Worm (Caenorhabditis elegans) whole organism, early embryonic: ENCODE results near the gene scrm-3.
"Not testable (repeated sequence)": the region's sequence is repeated elsewhere in the genome, so short reads cannot be mapped to it uniquely, and the experiment has no call there.

Experiments used
- B0310.2 ChIP-seq: sonication (generic microtip); optimal IDR thresholded peaks from 2 replicates; lab custom pipeline; 2016; ENCODE audit warnings: mild to moderate bottlenecking, missing genetic modification characterization, missing compliant biosample characterization
- F13C5.2 ChIP-seq: sonication (generic microtip); optimal IDR thresholded peaks from 2 replicates; lab custom pipeline; 2017; ENCODE audit warnings: mild to moderate bottlenecking, missing genetic modification characterization, inconsistent platforms, missing compliant biosample characterization
- aly-1 ChIP-seq: sonication (generic microtip); optimal IDR thresholded peaks from 2 replicates; lab custom pipeline; 2016; ENCODE audit warnings: missing genetic modification characterization, missing compliant biosample characterization
- ama-1 ChIP-seq: fragments of 150-350 bp; optimal IDR thresholded peaks from 2 replicates; lab custom pipeline; 2014
- ceh-13 ChIP-seq: fragments of 200-800 bp; sonication (Bioruptor generic); optimal IDR thresholded peaks from 2 replicates; lab custom pipeline; 2018; ENCODE audit warnings: mild to moderate bottlenecking, missing genetic modification characterization, missing compliant biosample characterization
- ceh-36 ChIP-seq: sonication (generic microtip); optimal IDR thresholded peaks from 2 replicates; lab custom pipeline; 2016; ENCODE audit warnings: missing genetic modification characterization, inconsistent platforms, missing compliant biosample characterization
- ets-7 ChIP-seq: sonication (generic microtip); optimal IDR thresholded peaks from 2 replicates; lab custom pipeline; 2016; ENCODE audit warnings: missing genotype, missing genetic modification characterization, missing compliant biosample characterization
- flt-1 ChIP-seq: fragments of 200-800 bp; sonication (Bioruptor generic); IDR thresholded peaks from 2 replicates; pipeline ENCODE4 v1.3.6; 2022; ENCODE audit warnings: missing genetic modification characterization, missing compliant biosample characterization
- hmbx-1 ChIP-seq: sonication (generic microtip); optimal IDR thresholded peaks from 2 replicates; lab custom pipeline; 2016; ENCODE audit warnings: mild to moderate bottlenecking, missing genetic modification characterization, missing compliant biosample characterization
- hmg-4 ChIP-seq: fragments of 200-800 bp; sonication (Bioruptor generic); optimal IDR thresholded peaks from 2 replicates; lab custom pipeline; 2018; ENCODE audit warnings: mild to moderate bottlenecking, missing genetic modification characterization, missing compliant biosample characterization
- hnd-1 ChIP-seq: sonication (generic microtip); optimal IDR thresholded peaks from 2 replicates; lab custom pipeline; 2016; ENCODE audit warnings: missing genetic modification characterization, missing compliant biosample characterization
- pes-1 ChIP-seq: fragments of 200-800 bp; sonication (Bioruptor generic); IDR thresholded peaks from 2 replicates; pipeline ENCODE4 v1.3.6; 2022; ENCODE audit warnings: missing genetic modification reagents, missing genetic modification characterization, missing compliant biosample characterization
- scrt-1 ChIP-seq: fragments of 200-800 bp; sonication (Bioruptor generic); IDR thresholded peaks from 2 replicates; pipeline ENCODE4 v1.3.6; 2022; ENCODE audit warnings: missing genetic modification characterization, missing compliant biosample characterization
- sea-1 ChIP-seq: fragments of 200-800 bp; sonication (Bioruptor generic); conservative IDR thresholded peaks from 2 replicates; pipeline ENCODE4 v1.3.6; 2022; ENCODE audit warnings: missing genetic modification characterization, missing compliant biosample characterization
- tbx-11 ChIP-seq: fragments of 200-800 bp; sonication (Bioruptor generic); IDR thresholded peaks from 2 replicates; pipeline ENCODE4 v1.3.6; 2022; ENCODE audit warnings: missing genetic modification characterization, missing compliant biosample characterization
- tbx-37 ChIP-seq: fragments of 200-800 bp; sonication (Bioruptor generic); conservative IDR thresholded peaks from 2 replicates; pipeline ENCODE4 v1.3.6; 2022; ENCODE audit warnings: missing genetic modification reagents, missing genetic modification characterization, missing compliant biosample characterization
- tra-4 ChIP-seq: sonication (generic microtip); optimal IDR thresholded peaks from 2 replicates; lab custom pipeline; 2017; ENCODE audit warnings: missing genetic modification characterization, missing compliant biosample characterization

Gene scrm-3

ce11 chrV:3357106-3357505 is at the start of gene scrm-3:
TSS of gene scrm-3 (minus strand) at chrV:3357206.
- TF ChIP-seq hmg-4 (GFP tag; lab: Kevin White, UChicago) (no peak), pes-1 (no peak), F13C5.2 (tag; lab: Kevin White, UChicago) (no peak), ceh-36 (tag; lab: Kevin White, UChicago) (no peak), tbx-11 (GFP tag; lab: Robert Waterston, UW) (no peak), aly-1 (tag; lab: Kevin White, UChicago) (no peak), hnd-1 (tag; lab: Kevin White, UChicago) (no peak), ama-1 (lab: Kevin White, UChicago) (no peak), tbx-37 (no peak), hmbx-1 (tag; lab: Kevin White, UChicago) (no peak), flt-1 (GFP tag; lab: Robert Waterston, UW) (no peak), sea-1 (GFP tag; lab: Robert Waterston, UW) (no peak), B0310.2 (no peak), ets-7 (tag; lab: Kevin White, UChicago) (no peak), ceh-13 (GFP tag; lab: Kevin White, UChicago) (no peak), tra-4 (no peak), scrt-1 (no peak)

- TF ChIP-seq hmg-4 (GFP tag; lab: Kevin White, UChicago); ceh-36 (tag; lab: Kevin White, UChicago); ets-7 (tag; lab: Kevin White, UChicago): not testable (repeated sequence)
Observed at ce11 chrV:3399952-3400351, 42.9 kb upstream of the scrm-3 start, which contains the start of gene T20D4.10. TSS of gene T20D4.10 (plus strand) at chrV:3400252.

DNA sequence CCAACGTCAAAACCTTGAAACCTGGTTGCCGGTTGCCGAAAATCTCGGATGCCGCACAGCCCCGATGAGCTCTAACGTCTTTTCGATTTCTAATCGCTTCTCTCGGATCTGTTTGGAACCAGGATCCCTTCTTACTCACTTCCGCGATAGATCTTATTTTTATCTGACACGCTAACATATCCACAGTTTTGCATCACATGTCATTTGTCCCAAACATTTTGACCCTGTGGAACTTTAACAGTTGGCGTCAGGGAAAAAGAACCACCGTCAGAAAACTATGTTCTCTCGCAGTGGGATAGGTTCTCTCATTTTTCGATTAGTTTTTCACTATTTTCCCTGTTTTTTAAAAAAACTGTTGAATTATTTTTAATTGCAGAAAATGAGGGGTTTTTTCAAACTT is 41.3 kb upstream of the scrm-3 start, which contains the start of gene T20D4.11:
TSS of gene T20D4.11 (plus strand) at position 377 of the 400 bp plus-strand sequence.
- TF ChIP-seq tra-4 = no peak
- TF ChIP-seq tbx-37 = no peak
- TF ChIP-seq ceh-36 (tag; lab: Kevin White, UChicago) = no peak
- no peak for TF ChIP-seq B0310.2
- no peak for TF ChIP-seq hmbx-1 (tag; lab: Kevin White, UChicago)
- no peak for TF ChIP-seq hnd-1 (tag; lab: Kevin White, UChicago)
- TF ChIP-seq pes-1 = no peak
- no peak for TF ChIP-seq ets-7 (tag; lab: Kevin White, UChicago)

DNA sequence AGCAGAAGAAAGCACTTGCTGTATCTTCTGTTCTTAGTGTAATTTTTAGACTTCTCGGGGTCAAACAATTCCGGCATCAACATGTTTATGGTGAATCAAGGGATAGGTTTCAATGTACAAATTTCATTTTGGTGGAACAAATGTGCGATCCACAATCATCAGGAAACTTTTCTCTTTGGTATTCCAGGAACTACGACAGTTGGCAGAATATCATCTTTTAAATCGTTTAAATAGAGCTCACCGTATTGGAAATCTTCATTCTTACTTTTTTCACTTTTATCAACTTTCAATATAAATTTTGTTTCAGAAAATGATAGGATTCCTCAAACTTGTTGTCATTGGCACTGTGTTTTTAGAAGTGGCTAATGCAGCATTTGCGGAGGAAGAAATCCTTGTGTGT is 39.8 kb upstream of the scrm-3 start, which contains the start of gene T20D4.12:
TSS of gene T20D4.12 (plus strand) at position 301 of the 400 bp plus-strand sequence.
- TF ChIP-seq tbx-11 (GFP tag; lab: Robert Waterston, UW); aly-1 (tag; lab: Kevin White, UChicago); pes-1: not testable (repeated sequence)

ce11 chrV:3394694-3395240 is 37.8 kb upstream of the scrm-3 start, which contains the start of gene T20D4.15:
TSS of gene T20D4.15 (minus strand) at chrV:3394744.
- no peak for TF ChIP-seq tbx-37
- TF ChIP-seq B0310.2 = no peak
- TF ChIP-seq ceh-13 (GFP tag; lab: Kevin White, UChicago) = no peak
- TF ChIP-seq tra-4 = no peak
- TF ChIP-seq sea-1 (GFP tag; lab: Robert Waterston, UW) = no peak

DNA sequence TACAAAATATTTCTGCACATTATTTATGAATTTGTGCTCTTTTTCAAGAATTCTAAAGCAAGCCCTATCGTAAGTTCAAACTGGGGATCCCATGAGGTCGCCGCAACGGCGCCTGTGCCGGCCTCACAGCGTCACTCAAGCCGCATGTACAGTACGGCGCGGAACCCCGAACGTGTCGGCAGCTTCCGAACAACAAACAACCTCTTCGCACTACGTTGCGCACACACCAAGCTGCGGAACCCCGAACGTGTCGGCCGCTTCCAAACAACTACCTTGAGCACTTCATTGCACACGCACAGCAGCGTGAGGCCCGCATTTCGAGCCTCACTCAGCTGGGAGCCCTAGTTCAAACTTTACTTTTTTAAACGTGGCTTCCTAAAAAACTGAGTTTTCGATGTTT is 37.1 kb upstream of the scrm-3 start:
- TF ChIP-seq hmbx-1 (tag; lab: Kevin White, UChicago) = no peak
- TF ChIP-seq ceh-36 (tag; lab: Kevin White, UChicago) = no peak
- no peak for TF ChIP-seq ceh-13 (GFP tag; lab: Kevin White, UChicago)
- TF ChIP-seq aly-1 (tag; lab: Kevin White, UChicago) = no peak
- no peak for TF ChIP-seq tbx-37
- no peak for TF ChIP-seq ama-1 (lab: Kevin White, UChicago)
- TF ChIP-seq F13C5.2 (tag; lab: Kevin White, UChicago) = no peak
- no peak for TF ChIP-seq tra-4
- TF ChIP-seq sea-1 (GFP tag; lab: Robert Waterston, UW) = no peak
- TF ChIP-seq scrt-1 = no peak

- TF ChIP-seq pes-1 (no peak), hmbx-1 (tag; lab: Kevin White, UChicago) (no peak)
Observed at ce11 chrV:3391005-3391404, 34.0 kb upstream of the scrm-3 start.

DNA sequence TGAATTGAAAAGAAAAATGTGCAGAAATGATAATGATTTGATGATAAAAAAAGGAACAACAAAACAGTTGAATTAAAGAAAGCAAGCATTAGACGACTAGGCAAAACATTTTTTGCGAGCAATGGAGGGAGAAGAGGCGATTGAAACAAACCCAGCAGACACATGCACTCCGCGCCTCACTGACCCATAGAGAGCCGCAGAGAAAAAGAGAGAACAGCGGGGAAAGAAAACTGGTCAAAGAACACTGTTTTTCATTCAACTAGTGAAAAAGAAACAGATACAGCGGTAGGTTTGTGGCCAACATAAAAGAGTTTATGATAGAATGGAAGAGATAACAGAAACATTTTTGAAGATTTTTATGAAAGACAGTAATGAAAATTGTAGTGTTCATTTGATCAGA is 31.3 kb upstream of the scrm-3 start:
- no peak for TF ChIP-seq flt-1 (GFP tag; lab: Robert Waterston, UW)
- no peak for TF ChIP-seq pes-1
- no peak for TF ChIP-seq F13C5.2 (tag; lab: Kevin White, UChicago)
- TF ChIP-seq tra-4 = no peak
- no peak for TF ChIP-seq scrt-1
- no peak for TF ChIP-seq ets-7 (tag; lab: Kevin White, UChicago)
- TF ChIP-seq hmg-4 (GFP tag; lab: Kevin White, UChicago) = no peak
- no peak for TF ChIP-seq sea-1 (GFP tag; lab: Robert Waterston, UW)
- TF ChIP-seq ceh-36 (tag; lab: Kevin White, UChicago) = no peak
- TF ChIP-seq ama-1 (lab: Kevin White, UChicago) = no peak
- TF ChIP-seq hmbx-1 (tag; lab: Kevin White, UChicago) = no peak
- no peak for TF ChIP-seq tbx-37
- no peak for TF ChIP-seq B0310.2
- TF ChIP-seq ceh-13 (GFP tag; lab: Kevin White, UChicago) = no peak
- no peak for TF ChIP-seq hnd-1 (tag; lab: Kevin White, UChicago)
